Worm (Caenorhabditis elegans): Measurements from ENCODE around the gene fbxb-18.

Gene fbxb-18

DNA sequence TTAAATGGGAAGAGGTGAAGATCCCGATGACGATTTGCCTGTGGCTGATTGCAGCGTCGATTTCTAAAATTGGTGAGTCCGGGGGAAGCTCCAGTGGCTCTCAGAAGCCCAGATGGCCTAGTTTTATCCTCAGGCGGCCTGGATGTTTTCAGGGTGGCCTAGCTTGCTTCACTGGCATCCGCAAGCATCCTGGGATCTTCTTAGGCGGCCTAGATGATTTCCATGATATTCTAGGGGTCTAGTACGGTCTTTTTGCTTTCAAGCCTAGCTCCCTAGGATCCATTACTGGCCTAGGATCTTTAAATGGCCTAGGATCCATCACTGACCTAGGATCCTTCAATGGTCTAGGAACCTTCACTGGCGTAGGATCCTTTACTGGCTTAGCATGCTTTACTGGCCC is 17.7 kb downstream of the fbxb-18 start:
- TF ChIP-seq ets-5 (GFP tag; IDR thresholded peaks at IDR 0.05) (no peak), C34B4.2 (tag; optimal IDR thresholded peaks at IDR 0.05) (no peak), ceh-88 (GFP tag; IDR thresholded peaks at IDR 0.05) (no peak), efl-1 (optimal IDR thresholded peaks at IDR 0.05) (no peak), efl-1 (GFP tag; optimal IDR thresholded peaks at IDR 0.05 in 1 of 2) (peak in 1 of 2 experiments; percentile 23), egl-27 (tag; optimal IDR thresholded peaks at IDR 0.05) (no peak), F16B12.6 (tag; optimal IDR thresholded peaks at IDR 0.05) (no peak), lin-14 (GFP tag; optimal IDR thresholded peaks at IDR 0.05) (no peak), ceh-90 (tag; optimal IDR thresholded peaks at IDR 0.05) (no peak), ztf-4 (tag; optimal IDR thresholded peaks at IDR 0.05) (no peak)

DNA sequence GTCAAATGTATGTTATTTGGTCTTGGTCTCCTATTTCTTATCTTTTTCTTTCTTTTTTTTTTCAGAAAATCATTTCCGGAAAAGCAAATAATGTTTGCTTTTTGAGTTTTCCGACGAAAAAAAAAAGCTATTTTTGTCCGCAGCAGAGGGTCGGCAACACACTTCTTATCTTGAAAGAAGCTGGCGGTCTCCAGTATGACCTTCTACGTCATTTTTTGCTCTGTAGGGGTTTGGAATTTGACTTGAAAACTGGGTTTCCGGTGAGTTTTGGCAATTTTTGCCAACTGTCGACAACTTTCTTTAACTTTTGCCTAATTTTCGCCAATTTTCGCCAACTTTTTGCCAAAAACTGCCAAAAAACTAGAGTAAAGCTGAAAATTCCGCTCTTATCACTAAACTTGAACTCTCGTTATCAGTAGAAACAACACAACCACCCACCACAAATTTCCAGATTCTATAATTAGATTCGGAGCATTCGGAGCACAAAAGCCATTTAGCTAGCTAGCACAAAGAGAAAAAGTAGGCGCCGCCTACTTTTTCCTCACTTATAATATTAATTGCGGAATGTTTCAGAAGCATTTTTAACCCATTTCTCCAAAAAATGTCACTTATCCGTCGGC is 18.3 kb downstream of the fbxb-18 start, which contains the start of gene nhx-6:
Gene nhx-6, plus strand, starts transcription at position 570 of the 620 bp plus-strand sequence.
- TF ChIP-seq pqm-1 (tag; optimal IDR thresholded peaks at IDR 0.05) (no peak), elt-2 (tag; optimal IDR thresholded peaks at IDR 0.05) (peak; percentile 77), ces-1 (GFP tag; optimal IDR thresholded peaks at IDR 0.05) (no peak), nhr-47 (tag; optimal IDR thresholded peaks at IDR 0.05) (no peak)

- TF ChIP-seq tbx-2 (tag; optimal IDR thresholded peaks at IDR 0.05) (no peak), rnt-1 (tag; optimal IDR thresholded peaks at IDR 0.05) (no peak), ets-5 (GFP tag; IDR thresholded peaks at IDR 0.05) (no peak), irx-1 (tag; optimal IDR thresholded peaks at IDR 0.05) (no peak), mdl-1 (tag; optimal IDR thresholded peaks at IDR 0.05) (no peak), blmp-1 (tag; optimal IDR thresholded peaks at IDR 0.05) (no peak), zag-1 (tag; optimal IDR thresholded peaks at IDR 0.05) (no peak), hlh-4 (tag; optimal IDR thresholded peaks at IDR 0.05) (no peak), C16A3.4 (tag; optimal IDR thresholded peaks at IDR 0.05) (no peak), jun-1 (tag; optimal IDR thresholded peaks at IDR 0.05) (no peak), sox-4 (tag; optimal IDR thresholded peaks at IDR 0.05) (no peak), ceh-63 (GFP tag; optimal IDR thresholded peaks at IDR 0.05) (no peak), unc-98 (GFP tag; IDR thresholded peaks at IDR 0.05) (no peak)
These were observed 19.8 kb downstream of the fbxb-18 start, which contains the start of gene srw-97 for ce11 chrII:1668913-1669312. TSS of gene srw-97 (minus strand) at chrII:1669013.

DNA sequence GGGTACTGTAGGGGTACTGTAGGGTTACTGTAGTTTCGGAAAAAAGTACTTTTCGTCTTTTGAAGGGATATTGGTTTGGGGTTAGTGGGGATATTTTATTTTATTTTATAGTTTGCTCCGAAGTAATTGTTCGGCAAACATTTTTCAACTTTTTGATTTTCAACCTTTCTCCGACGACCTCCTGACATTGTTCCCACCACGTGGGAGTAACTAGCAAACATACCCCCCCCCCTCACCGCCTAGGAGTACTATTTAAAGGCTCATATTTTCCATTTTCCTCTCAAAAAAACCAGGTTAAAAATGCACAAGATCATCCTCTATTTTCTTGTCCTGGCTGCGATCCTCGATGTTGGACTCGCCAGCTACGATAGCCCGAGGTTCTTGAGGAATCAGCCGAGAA is 22.7 kb downstream of the fbxb-18 start, which contains the start of gene srlf-29:
Gene srlf-29, plus strand, starts transcription at position 301 of the 400 bp plus-strand sequence.
- no peak for TF ChIP-seq fkh-8 (tag; optimal IDR thresholded peaks at IDR 0.05)
- TF ChIP-seq zip-4 (GFP tag; optimal IDR thresholded peaks at IDR 0.05), result no peak
- no peak for TF ChIP-seq vab-15 (tag; optimal IDR thresholded peaks at IDR 0.05)
- TF ChIP-seq ceh-63 (GFP tag; optimal IDR thresholded peaks at IDR 0.05), result no peak
- no peak for TF ChIP-seq elt-3 (tag; optimal IDR thresholded peaks at IDR 0.05)
- no peak for TF ChIP-seq hlh-17 (GFP tag; optimal IDR thresholded peaks at IDR 0.05; ENCODE audit: borderline replicate concordance)

DNA sequence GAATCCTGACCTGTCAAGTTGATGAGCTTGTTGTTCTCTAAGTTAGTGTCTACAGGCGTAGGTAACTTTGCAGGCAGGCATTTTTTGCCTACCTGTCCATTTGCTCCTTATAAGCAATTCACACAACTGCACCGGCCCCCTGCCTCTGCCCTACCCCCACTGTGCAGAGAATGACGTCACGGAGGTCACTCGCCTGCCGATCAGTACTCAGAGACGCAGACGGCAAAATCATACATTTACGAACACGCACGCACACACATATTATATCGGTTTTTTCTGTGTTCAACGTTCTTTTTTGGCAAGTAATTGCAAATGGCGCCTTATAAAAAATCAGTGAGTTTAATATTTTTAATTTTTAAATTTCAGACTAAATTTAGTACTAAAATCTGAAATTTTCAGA is 25.2 kb downstream of the fbxb-18 start, which contains the start of gene duxl-1:
Gene duxl-1, plus strand, starts transcription at position 184 of the 400 bp plus-strand sequence.
- TF ChIP-seq fkh-10 (GFP tag; optimal IDR thresholded peaks at IDR 0.05) (no peak), mab-9 (GFP tag; IDR thresholded peaks at IDR 0.05) (no peak), nhr-28 (tag; optimal IDR thresholded peaks at IDR 0.05) (no peak), nhr-19 (GFP tag; conservative IDR thresholded peaks at IDR 0.05) (no peak), C16A3.4 (tag; optimal IDR thresholded peaks at IDR 0.05) (no peak), ceh-88 (GFP tag; IDR thresholded peaks at IDR 0.05) (no peak), lin-39 (tag; optimal IDR thresholded peaks at IDR 0.05) (no peak), ztf-4 (tag; optimal IDR thresholded peaks at IDR 0.05) (no peak), nhr-71 (tag; optimal IDR thresholded peaks at IDR 0.05) (no peak), unc-62 (GFP tag; optimal IDR thresholded peaks at IDR 0.05) (no peak), C04F5.9 (tag; optimal IDR thresholded peaks at IDR 0.05) (no peak), aha-1 (tag; optimal IDR thresholded peaks at IDR 0.05) (no peak), unc-130 (tag; optimal IDR thresholded peaks at IDR 0.05) (no peak), ama-1 (optimal IDR thresholded peaks at IDR 0.05) (no peak), mdl-1 (tag; optimal IDR thresholded peaks at IDR 0.05) (peak in 1 of 2 experiments; percentile 12), nhr-77 (tag; optimal IDR thresholded peaks at IDR 0.05) (no peak), F16B12.6 (tag; optimal IDR thresholded peaks at IDR 0.05) (no peak), egl-13 (tag; optimal IDR thresholded peaks at IDR 0.05) (no peak), egl-27 (tag; optimal IDR thresholded peaks at IDR 0.05) (no peak), ceh-90 (tag; optimal IDR thresholded peaks at IDR 0.05) (no peak), fkh-8 (tag; optimal IDR thresholded peaks at IDR 0.05) (no peak), ets-5 (GFP tag; IDR thresholded peaks at IDR 0.05) (no peak), fos-1 (tag; optimal IDR thresholded peaks at IDR 0.05) (no peak), xbp-1 (tag; optimal IDR thresholded peaks at IDR 0.05) (no peak)
